Worm (Caenorhabditis elegans): ENCODE results near the gene fbxl-3.

ce11 chrII:5365645-5366044, 33.1 kb downstream of the fbxl-3 start, which contains the start of gene F09E5.16:
- TF ChIP-seq snpc-1.1 (tag; optimal IDR thresholded peaks at IDR 0.05; ENCODE audit: insufficient read depth): no peak
- TF ChIP-seq atf-7 (tag; optimal IDR thresholded peaks at IDR 0.05): no peak
- no peak for TF ChIP-seq snpc-4 (GFP tag; optimal IDR thresholded peaks at IDR 0.05)
- no peak for TF ChIP-seq snpc-4 (tag; optimal IDR thresholded peaks at IDR 0.05)
- no peak for TF ChIP-seq aptf-2 (GFP tag; conservative IDR thresholded peaks at IDR 0.05)
- no peak for TF ChIP-seq Y53G8AR.9 (GFP tag; conservative IDR thresholded peaks at IDR 0.05)
- TF ChIP-seq ceh-58 (GFP tag; IDR thresholded peaks at IDR 0.05): no peak
- TF ChIP-seq fkh-3 (tag; optimal IDR thresholded peaks at IDR 0.05): no peak
- TF ChIP-seq unc-62 (GFP tag; optimal IDR thresholded peaks at IDR 0.05): no peak
- no peak for TF ChIP-seq snpc-3.4 (tag; optimal IDR thresholded peaks at IDR 0.05)
- TF ChIP-seq attf-5 (GFP tag; optimal IDR thresholded peaks at IDR 0.05): no peak
- TF ChIP-seq egrh-3 (GFP tag; IDR thresholded peaks at IDR 0.05): no peak
- TF ChIP-seq ama-1 (optimal IDR thresholded peaks at IDR 0.05): no peak
- no peak for TF ChIP-seq ama-1 (GFP tag; optimal IDR thresholded peaks at IDR 0.05)

Measured in whole organism, young adult.